Worm (Caenorhabditis elegans) whole organism, L1 larva: ENCODE measurements around the gene eol-1.

ENCODE experiments used
- efl-3 ChIP-seq: fragments of 200-800 bp; sonication (Bioruptor generic); optimal IDR thresholded peaks from 2 replicates; lab custom pipeline; 2018; ENCODE audit warnings: mild to moderate bottlenecking, missing genetic modification characterization, missing compliant biosample characterization
- lin-35 ChIP-seq, 2 experiments: fragments of 150-350 bp; optimal IDR thresholded peaks; 2 replicates each; lab custom pipeline; 2014; ENCODE audit warnings: missing biosample characterization in 2 of 2, missing genetic modification characterization in 2 of 2, missing genetic modification reagents in 2 of 2
- lir-3 ChIP-seq: sonication (generic microtip); optimal IDR thresholded peaks from 2 replicates; lab custom pipeline; 2016; ENCODE audit warnings: mild to moderate bottlenecking, missing genetic modification characterization, moderate library complexity, missing compliant biosample characterization; ENCODE audit not compliant: poor library complexity
- pqm-1 ChIP-seq: sonication (generic microtip); optimal IDR thresholded peaks from 3 replicates; lab custom pipeline; 2017; ENCODE audit warnings: missing biosample characterization, missing genetic modification characterization
- skn-1 ChIP-seq: fragments of 150-350 bp; optimal IDR thresholded peaks from 2 replicates; lab custom pipeline; 2014; ENCODE audit warnings: missing biosample characterization, missing genetic modification characterization
- unc-62 ChIP-seq: fragments of 150-350 bp; optimal IDR thresholded peaks from 2 replicates; lab custom pipeline; 2014; ENCODE audit warnings: missing biosample characterization, missing genetic modification reagents, missing genetic modification characterization
- vab-15 ChIP-seq: sonication (generic microtip); optimal IDR thresholded peaks from 2 replicates; lab custom pipeline; 2017; ENCODE audit warnings: missing genotype, mild to moderate bottlenecking, missing genetic modification characterization, missing compliant biosample characterization
- ztf-11 ChIP-seq, 2 experiments: sonication (generic microtip); optimal IDR thresholded peaks; 2 replicates each; lab custom pipeline; 2016 to 2017; ENCODE audit warnings: missing genetic modification characterization in 2 of 2, missing biosample characterization in 1 of 2, missing compliant biosample characterization in 1 of 2
- ztf-4 ChIP-seq: fragments of 150-350 bp; optimal IDR thresholded peaks from 2 replicates; lab custom pipeline; 2014; ENCODE audit warnings: missing biosample characterization, missing genetic modification characterization

DNA sequence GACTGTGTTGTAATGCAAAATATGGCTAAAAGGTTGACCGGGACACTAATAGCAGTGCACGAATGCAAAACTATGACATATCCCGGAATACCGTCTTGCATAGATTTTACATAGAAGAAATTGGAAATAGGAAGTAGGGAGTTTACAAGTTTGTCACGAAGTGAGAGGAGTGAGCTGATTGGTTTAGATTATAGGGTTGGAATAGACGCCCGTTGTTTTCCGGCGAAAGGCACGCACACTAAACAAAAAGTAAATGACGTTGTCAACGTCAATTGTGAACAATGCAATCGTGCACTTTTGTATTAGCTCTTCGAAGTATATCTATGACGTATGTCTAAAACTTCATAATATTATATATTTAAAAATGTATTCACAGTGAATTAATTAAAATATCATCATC lies 19.8 kb downstream of the eol-1 start, which contains the start of gene srh-24:
- TF ChIP-seq lin-35 (GFP tag; optimal IDR thresholded peaks at IDR 0.05; lab: Kevin White, UChicago) (no peak), lir-3 (tag; lab: Kevin White, UChicago) (no peak), skn-1 (no peak), vab-15 (no peak), efl-3 (GFP tag; lab: Kevin White, UChicago) (no peak), unc-62 (GFP tag; lab: Kevin White, UChicago) (no peak), pqm-1 (tag; lab: Kevin White, UChicago) (no peak), ztf-4 (tag; lab: Kevin White, UChicago) (no peak), ztf-11 (tag; optimal IDR thresholded peaks at IDR 0.05; lab: Kevin White, UChicago) (no peak)
